Worm (Caenorhabditis elegans) whole organism, L1 larva: ENCODE data around the gene T19C3.2.

ENCODE experiments used
- C04F5.9 ChIP-seq: sonication (generic microtip); optimal IDR thresholded peaks from 2 replicates; lab custom pipeline; 2016; ENCODE audit warnings: missing genetic modification characterization, missing compliant biosample characterization
- C34B4.2 ChIP-seq: sonication (generic microtip); optimal IDR thresholded peaks from 2 replicates; lab custom pipeline; 2017; ENCODE audit warnings: mild to moderate bottlenecking, missing genetic modification characterization, missing compliant biosample characterization
- alr-1 ChIP-seq: fragments of 200-800 bp; sonication (Bioruptor generic); optimal IDR thresholded peaks from 2 replicates; lab custom pipeline; 2018; ENCODE audit warnings: borderline replicate concordance, mild to moderate bottlenecking, missing genetic modification characterization, missing compliant biosample characterization
- aly-2 ChIP-seq: fragments of 150-350 bp; optimal IDR thresholded peaks from 2 replicates; lab custom pipeline; 2014; ENCODE audit warnings: missing biosample characterization, missing genetic modification characterization
- blmp-1 ChIP-seq: fragments of 150-350 bp; optimal IDR thresholded peaks from 2 replicates; lab custom pipeline; 2014; ENCODE audit warnings: missing biosample characterization, missing genetic modification characterization
- ceh-8 ChIP-seq: fragments of 200-800 bp; sonication (Bioruptor generic); optimal IDR thresholded peaks from 2 replicates; lab custom pipeline; 2018; ENCODE audit warnings: mild to moderate bottlenecking, missing genetic modification characterization, moderate library complexity, missing compliant biosample characterization
- ceh-82 ChIP-seq, 3 experiments: fragments of 150-350 bp in 1 of 3; sonication (generic microtip) in 2 of 3; optimal IDR thresholded peaks; 2 replicates each; lab custom pipeline; 2014 to 2017; ENCODE audit warnings: missing biosample characterization in 3 of 3, missing genetic modification characterization in 3 of 3
- ceh-88 ChIP-seq: fragments of 200-800 bp; sonication (Bioruptor generic); IDR thresholded peaks from 2 replicates; pipeline ENCODE4 v1.3.6; 2022; ENCODE audit warnings: missing genetic modification characterization, missing compliant biosample characterization
- dpl-1 ChIP-seq, 3 experiments: fragments of 150-350 bp in 2 of 3; sonication (generic microtip) in 1 of 3; optimal IDR thresholded peaks; 2 replicates each; lab custom pipeline; 2014 to 2017; ENCODE audit warnings: missing biosample characterization in 3 of 3, missing genetic modification characterization in 3 of 3, missing genetic modification reagents in 3 of 3
- efl-1 ChIP-seq, 4 experiments: fragments of 150-350 bp; optimal IDR thresholded peaks in 3 of 4; peaks in 1 of 4; 1 replicate in 1 of 4; 2 replicates in 3 of 4; lab custom pipeline; 2014; ENCODE audit warnings: missing biosample characterization in 2 of 4, missing genetic modification characterization in 2 of 4, missing genetic modification reagents in 2 of 4
- egl-13 ChIP-seq: sonication (generic microtip); optimal IDR thresholded peaks from 2 replicates; lab custom pipeline; 2016; ENCODE audit warnings: missing genotype, missing genetic modification reagents, missing genetic modification characterization, missing compliant biosample characterization
- egl-27 ChIP-seq, 2 experiments: fragments of 150-350 bp in 1 of 2; sonication (generic microtip); optimal IDR thresholded peaks; 3 replicates each; lab custom pipeline; 2017 to 2018; ENCODE audit warnings: missing biosample characterization in 2 of 2, missing genetic modification characterization in 2 of 2, missing genetic modification reagents in 2 of 2
- elt-3 ChIP-seq, 6 experiments: fragments of 150-350 bp in 1 of 6; sonication (generic microtip); optimal IDR thresholded peaks; 2 replicates each; lab custom pipeline; 2017 to 2018; ENCODE audit warnings: missing biosample characterization in 6 of 6, missing genetic modification characterization in 6 of 6, inconsistent platforms in 1 of 6
- fkh-10 ChIP-seq: sonication (generic microtip); optimal IDR thresholded peaks from 2 replicates; lab custom pipeline; 2017; ENCODE audit warnings: missing biosample characterization, missing genetic modification reagents, missing genetic modification characterization
- fkh-8 ChIP-seq: sonication (generic microtip); optimal IDR thresholded peaks from 2 replicates; lab custom pipeline; 2016; ENCODE audit warnings: mild to moderate bottlenecking, missing genetic modification characterization, missing compliant biosample characterization
- grh-1 ChIP-seq: fragments of 200-800 bp; sonication (Bioruptor generic); IDR thresholded peaks from 2 replicates; pipeline ENCODE4 v1.3.6; 2022; ENCODE audit warnings: missing genetic modification reagents, missing genetic modification characterization, missing compliant biosample characterization
- irx-1 ChIP-seq: sonication (generic microtip); optimal IDR thresholded peaks from 2 replicates; lab custom pipeline; 2016; ENCODE audit warnings: missing genetic modification characterization, missing compliant biosample characterization
- isw-1 ChIP-seq: fragments of 200-800 bp; sonication (Bioruptor generic); IDR thresholded peaks from 2 replicates; pipeline ENCODE4 v1.3.6; 2022; ENCODE audit warnings: missing genetic modification characterization, missing compliant biosample characterization
- lin-13 ChIP-seq: fragments of 150-350 bp; optimal IDR thresholded peaks from 2 replicates; lab custom pipeline; 2014; ENCODE audit warnings: missing biosample characterization, missing genetic modification reagents, missing genetic modification characterization
- lin-14 ChIP-seq: fragments of 200-800 bp; sonication (Bioruptor generic); optimal IDR thresholded peaks from 2 replicates; lab custom pipeline; 2018; ENCODE audit warnings: mild to moderate bottlenecking, missing genetic modification characterization, moderate library complexity, missing compliant biosample characterization
- lin-35 ChIP-seq, 2 experiments: fragments of 150-350 bp; optimal IDR thresholded peaks; 2 replicates each; lab custom pipeline; 2014; ENCODE audit warnings: missing biosample characterization in 2 of 2, missing genetic modification characterization in 2 of 2, missing genetic modification reagents in 2 of 2
- lir-3 ChIP-seq: sonication (generic microtip); optimal IDR thresholded peaks from 2 replicates; lab custom pipeline; 2016; ENCODE audit warnings: mild to moderate bottlenecking, missing genetic modification characterization, moderate library complexity, missing compliant biosample characterization; ENCODE audit not compliant: poor library complexity
- lsy-2 ChIP-seq, 2 experiments: fragments of 150-350 bp; optimal IDR thresholded peaks; 2 replicates each; lab custom pipeline; 2014; ENCODE audit warnings: missing biosample characterization in 2 of 2, missing genetic modification characterization in 2 of 2
- mab-9 ChIP-seq: fragments of 200-800 bp; sonication (Bioruptor generic); IDR thresholded peaks from 2 replicates; pipeline ENCODE4 v1.3.6; 2022; ENCODE audit warnings: missing genetic modification reagents, missing genetic modification characterization, missing compliant biosample characterization
- mdl-1 ChIP-seq, 2 experiments: fragments of 150-350 bp; optimal IDR thresholded peaks; 2 replicates each; lab custom pipeline; 2014 to 2017; ENCODE audit warnings: missing biosample characterization in 2 of 2, missing genetic modification characterization in 2 of 2, inconsistent platforms in 1 of 2
- mef-2 ChIP-seq: fragments of 150-350 bp; optimal IDR thresholded peaks from 2 replicates; lab custom pipeline; 2014; ENCODE audit warnings: missing biosample characterization, missing genetic modification characterization
- mep-1 ChIP-seq: fragments of 150-350 bp; optimal IDR thresholded peaks from 2 replicates; lab custom pipeline; 2014; ENCODE audit warnings: missing biosample characterization, missing genetic modification characterization
- nhr-11 ChIP-seq: fragments of 150-350 bp; optimal IDR thresholded peaks from 2 replicates; lab custom pipeline; 2014; ENCODE audit warnings: missing biosample characterization, missing genetic modification characterization
- nhr-12 ChIP-seq: sonication (generic microtip); optimal IDR thresholded peaks from 2 replicates; lab custom pipeline; 2017; ENCODE audit warnings: missing biosample characterization, missing genetic modification characterization
- nhr-20 ChIP-seq: sonication (generic microtip); optimal IDR thresholded peaks from 2 replicates; lab custom pipeline; 2016; ENCODE audit warnings: mild to moderate bottlenecking, missing genetic modification characterization, missing compliant biosample characterization
- nhr-47 ChIP-seq: sonication (generic microtip); optimal IDR thresholded peaks from 2 replicates; lab custom pipeline; 2016; ENCODE audit warnings: mild to moderate bottlenecking, missing genetic modification characterization, moderate library complexity, missing compliant biosample characterization
- nhr-71 ChIP-seq: sonication (generic microtip); optimal IDR thresholded peaks from 2 replicates; lab custom pipeline; 2016; ENCODE audit warnings: mild to moderate bottlenecking, missing genetic modification characterization, moderate library complexity, missing compliant biosample characterization
- nhr-77 ChIP-seq: fragments of 150-350 bp; optimal IDR thresholded peaks from 2 replicates; lab custom pipeline; 2014; ENCODE audit warnings: missing biosample characterization, missing genetic modification characterization
- pag-3 ChIP-seq: sonication (generic microtip); optimal IDR thresholded peaks from 2 replicates; lab custom pipeline; 2017; ENCODE audit warnings: missing genetic modification characterization, mild to moderate bottlenecking, missing compliant biosample characterization, antibody characterized with exemption, borderline replicate concordance; ENCODE audit not compliant: insufficient read depth
- pax-3 ChIP-seq: fragments of 200-800 bp; sonication (Bioruptor generic); optimal IDR thresholded peaks from 2 replicates; lab custom pipeline; 2018; ENCODE audit warnings: mild to moderate bottlenecking, missing genetic modification characterization, moderate library complexity, missing compliant biosample characterization
- pqm-1 ChIP-seq: sonication (generic microtip); optimal IDR thresholded peaks from 3 replicates; lab custom pipeline; 2017; ENCODE audit warnings: missing biosample characterization, missing genetic modification characterization
- skn-1 ChIP-seq: fragments of 150-350 bp; optimal IDR thresholded peaks from 2 replicates; lab custom pipeline; 2014; ENCODE audit warnings: missing biosample characterization, missing genetic modification characterization
- snpc-4 ChIP-seq: fragments of 150-350 bp; optimal IDR thresholded peaks from 2 replicates; lab custom pipeline; 2014; ENCODE audit warnings: missing biosample characterization, missing genetic modification characterization
- snu-23 ChIP-seq: sonication (generic microtip); optimal IDR thresholded peaks from 2 replicates; lab custom pipeline; 2016; ENCODE audit warnings: missing genetic modification characterization, missing compliant biosample characterization
- sptf-1 ChIP-seq: fragments of 150-350 bp; optimal IDR thresholded peaks from 2 replicates; lab custom pipeline; 2014; ENCODE audit warnings: missing biosample characterization, missing genetic modification characterization
- swsn-7 ChIP-seq: sonication (generic microtip); optimal IDR thresholded peaks from 2 replicates; lab custom pipeline; 2016; ENCODE audit warnings: missing genetic modification characterization, missing compliant biosample characterization
- tbx-2 ChIP-seq: sonication (generic microtip); optimal IDR thresholded peaks from 2 replicates; lab custom pipeline; 2016; ENCODE audit warnings: missing genetic modification characterization, missing compliant biosample characterization
- unc-30 ChIP-seq: sonication (generic microtip); optimal IDR thresholded peaks from 2 replicates; lab custom pipeline; 2017; ENCODE audit warnings: missing biosample characterization, missing genetic modification characterization
- unc-62 ChIP-seq: fragments of 150-350 bp; optimal IDR thresholded peaks from 2 replicates; lab custom pipeline; 2014; ENCODE audit warnings: missing biosample characterization, missing genetic modification reagents, missing genetic modification characterization
- unc-86 ChIP-seq: sonication (generic microtip); optimal IDR thresholded peaks from 2 replicates; lab custom pipeline; 2016; ENCODE audit warnings: missing genetic modification characterization, missing compliant biosample characterization
- unc-98 ChIP-seq: fragments of 200-800 bp; sonication (Bioruptor generic); IDR thresholded peaks from 2 replicates; pipeline ENCODE4 v1.3.6; 2022; ENCODE audit warnings: missing genetic modification characterization, missing compliant biosample characterization
- vab-15 ChIP-seq: sonication (generic microtip); optimal IDR thresholded peaks from 2 replicates; lab custom pipeline; 2017; ENCODE audit warnings: missing genotype, mild to moderate bottlenecking, missing genetic modification characterization, missing compliant biosample characterization
- xbp-1 ChIP-seq: sonication (generic microtip); optimal IDR thresholded peaks from 2 replicates; lab custom pipeline; 2016; ENCODE audit warnings: missing genetic modification characterization, missing compliant biosample characterization
- zag-1 ChIP-seq: fragments of 150-350 bp; optimal IDR thresholded peaks from 2 replicates; lab custom pipeline; 2014; ENCODE audit warnings: missing biosample characterization, missing genetic modification characterization
- ztf-4 ChIP-seq: fragments of 150-350 bp; optimal IDR thresholded peaks from 2 replicates; lab custom pipeline; 2014; ENCODE audit warnings: missing biosample characterization, missing genetic modification characterization

T19C3.2 gene

ce11 chrIII:598687-599086 lies 18.7 kb downstream of the T19C3.2 start, which contains the start of gene Y55B1AR.2:
Y55B1AR.2 (minus strand) TSS chrIII:598787.
- TF ChIP-seq efl-1 (optimal IDR thresholded peaks at IDR 0.05; lab: Kevin White, UChicago): no peak
- TF ChIP-seq efl-1 (GFP tag; optimal IDR thresholded peaks at IDR 0.05 in 1 of 2; lab: Kevin White, UChicago): peak in 1 of 2 experiments; percentile 67
- TF ChIP-seq tbx-2: no peak

ce11 chrIII:598168-598567 lies 19.2 kb downstream of the T19C3.2 start:
- TF ChIP-seq unc-98 (no peak), nhr-71 (peak; percentile 70), pqm-1 (tag; lab: Kevin White, UChicago) (no peak), nhr-20 (tag; lab: Kevin White, UChicago) (peak; percentile 37), C04F5.9 (tag; lab: Kevin White, UChicago) (no peak), nhr-77 (tag; lab: Kevin White, UChicago) (peak; percentile 18), unc-62 (GFP tag; lab: Kevin White, UChicago) (no peak), elt-3 (tag; optimal IDR thresholded peaks at IDR 0.05; lab: Kevin White, UChicago) (no peak), irx-1 (peak; percentile 12), snpc-4 (tag; lab: Kevin White, UChicago) (peak; percentile 34), vab-15 (tag; lab: Kevin White, UChicago) (no peak), egl-13 (tag; lab: Kevin White, UChicago) (no peak), lsy-2 (tag; optimal IDR thresholded peaks at IDR 0.05; lab: Kevin White, UChicago) (peak; percentile 47 to 62), ztf-4 (tag; lab: Kevin White, UChicago) (no peak), pag-3 (tag; lab: Kevin White, UChicago) (no peak), nhr-12 (tag; lab: Kevin White, UChicago) (no peak), lin-13 (GFP tag; lab: Kevin White, UChicago) (peak; percentile 0), blmp-1 (tag; lab: Kevin White, UChicago) (peak; percentile 39), tbx-2 (peak; percentile 73), ceh-82 (tag; optimal IDR thresholded peaks at IDR 0.05; lab: Kevin White, UChicago) (peak; percentile 2 to 65 (median 50)), snu-23 (GFP tag; lab: Kevin White, UChicago) (peak; percentile 75), unc-30 (tag; lab: Kevin White, UChicago) (no peak), isw-1 (GFP tag; lab: Robert Waterston, UW) (peak; percentile 27; the same call in 1 of the 2 replicates), alr-1 (no peak), dpl-1 (GFP tag; optimal IDR thresholded peaks at IDR 0.05; lab: Kevin White, UChicago) (peak; percentile 31 to 55 (median 33)), mdl-1 (tag; optimal IDR thresholded peaks at IDR 0.05; lab: Kevin White, UChicago) (peak in 1 of 2 experiments; percentile 52), mef-2 (tag; lab: Kevin White, UChicago) (no peak), lir-3 (no peak), swsn-7 (peak; percentile 64), fkh-10 (peak; percentile 76), sptf-1 (no peak), egl-27 (tag; optimal IDR thresholded peaks at IDR 0.05; lab: Kevin White, UChicago) (peak in 1 of 2 experiments; percentile 34), lin-35 (GFP tag; optimal IDR thresholded peaks at IDR 0.05; lab: Kevin White, UChicago) (peak; percentile 50 to 60), fkh-8 (tag; lab: Kevin White, UChicago) (peak; percentile 45), ceh-88 (GFP tag; lab: Robert Waterston, UW) (no peak), zag-1 (tag; lab: Kevin White, UChicago) (no peak), mab-9 (no peak), skn-1 (tag; lab: Kevin White, UChicago) (peak; percentile 32), ceh-8 (GFP tag; lab: Kevin White, UChicago) (no peak), pax-3 (tag; lab: Kevin White, UChicago) (no peak), aly-2 (tag; lab: Kevin White, UChicago) (no peak), nhr-47 (peak; percentile 70), grh-1 (GFP tag; lab: Robert Waterston, UW) (no peak), unc-86 (tag; lab: Kevin White, UChicago) (peak; percentile 38), mep-1 (tag; lab: Kevin White, UChicago) (peak; percentile 76), nhr-11 (tag; lab: Kevin White, UChicago) (peak; percentile 34), xbp-1 (tag; lab: Kevin White, UChicago) (peak; percentile 41), lin-14 (peak; percentile 93), C34B4.2 (tag; lab: Kevin White, UChicago) (no peak)
